Worm (Caenorhabditis elegans) whole organism, midembryonic: Measurements from ENCODE around the gene T26C12.2.
A peak's percentile ranks its signal among the peaks of the same experiment; 100 is the strongest.

Experiments
- T22C8.4 ChIP-seq: fragments of 200-800 bp; sonication (Bioruptor generic); IDR thresholded peaks from 2 replicates; pipeline ENCODE4 v1.3.6; 2022; ENCODE audit warnings: missing genetic modification characterization, missing compliant biosample characterization
- cog-1 ChIP-seq: sonication (generic microtip); optimal IDR thresholded peaks from 2 replicates; lab custom pipeline; 2016; ENCODE audit warnings: missing genetic modification characterization, missing compliant biosample characterization
- flt-1 ChIP-seq: fragments of 200-800 bp; sonication (Bioruptor generic); IDR thresholded peaks from 2 replicates; pipeline ENCODE4 v1.3.6; 2022; ENCODE audit warnings: missing genetic modification characterization, missing compliant biosample characterization
- klf-2 ChIP-seq: fragments of 200-800 bp; sonication (Bioruptor generic); conservative IDR thresholded peaks from 2 replicates; pipeline ENCODE4 v1.3.6; 2022; ENCODE audit warnings: missing genetic modification reagents, missing genetic modification characterization, missing compliant biosample characterization
- med-1 ChIP-seq: sonication (generic microtip); optimal IDR thresholded peaks from 2 replicates; lab custom pipeline; 2017; ENCODE audit warnings: missing genetic modification characterization, mild to moderate bottlenecking, missing compliant biosample characterization, antibody characterized with exemption, missing genetic modification reagents; ENCODE audit not compliant: insufficient read depth
- ref-1 ChIP-seq: fragments of 200-800 bp; sonication (Bioruptor generic); conservative IDR thresholded peaks from 2 replicates; pipeline ENCODE4 v1.3.6; 2022; ENCODE audit warnings: missing genetic modification reagents, missing genetic modification characterization, missing compliant biosample characterization
- tab-1 ChIP-seq: fragments of 200-800 bp; sonication (Bioruptor generic); IDR thresholded peaks from 2 replicates; pipeline ENCODE4 v1.3.6; 2022; ENCODE audit warnings: missing genetic modification characterization, missing compliant biosample characterization
- ztf-23 ChIP-seq: fragments of 200-800 bp; sonication (Bioruptor generic); IDR thresholded peaks from 2 replicates; pipeline ENCODE4 v1.3.6; 2022; ENCODE audit warnings: missing genetic modification reagents, missing genetic modification characterization, missing compliant biosample characterization
- ztf-29 ChIP-seq: fragments of 200-800 bp; sonication (Bioruptor generic); IDR thresholded peaks from 2 replicates; pipeline ENCODE4 v1.3.6; 2022; ENCODE audit warnings: missing genetic modification reagents, missing genetic modification characterization, missing compliant biosample characterization

T26C12.2 gene

DNA sequence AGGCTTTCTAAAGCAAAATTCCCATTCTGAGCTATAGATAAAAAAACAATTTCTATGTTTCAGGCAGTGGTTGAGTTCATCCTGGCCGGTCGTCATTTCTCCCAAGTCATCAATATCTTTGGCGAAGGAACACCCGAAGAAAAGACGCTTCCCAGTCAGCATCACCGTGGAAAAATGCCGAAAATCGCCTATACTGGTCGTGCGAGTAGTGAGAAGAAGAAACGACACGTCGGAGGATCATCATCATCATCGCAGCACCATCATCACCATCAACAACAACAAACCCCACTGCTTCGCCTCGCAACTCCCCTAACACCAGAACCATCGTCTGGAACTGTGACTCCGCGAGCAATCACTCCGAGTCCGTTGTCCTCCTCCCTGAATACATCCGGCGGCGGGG, 14.0 kb downstream of the T26C12.2 start:
- no peak for TF ChIP-seq ztf-29
- TF ChIP-seq ztf-23, result no peak
- TF ChIP-seq tab-1, result no peak
- no peak for TF ChIP-seq T22C8.4
- TF ChIP-seq klf-2 (GFP tag; lab: Robert Waterston, UW), result no peak
- TF ChIP-seq cog-1 (tag; lab: Kevin White, UChicago), result no peak
- TF ChIP-seq ref-1 (GFP tag; lab: Robert Waterston, UW), result no peak
- TF ChIP-seq flt-1 (GFP tag; lab: Robert Waterston, UW), result no peak
- no peak for TF ChIP-seq med-1 (GFP tag; lab: Kevin White, UChicago)

DNA sequence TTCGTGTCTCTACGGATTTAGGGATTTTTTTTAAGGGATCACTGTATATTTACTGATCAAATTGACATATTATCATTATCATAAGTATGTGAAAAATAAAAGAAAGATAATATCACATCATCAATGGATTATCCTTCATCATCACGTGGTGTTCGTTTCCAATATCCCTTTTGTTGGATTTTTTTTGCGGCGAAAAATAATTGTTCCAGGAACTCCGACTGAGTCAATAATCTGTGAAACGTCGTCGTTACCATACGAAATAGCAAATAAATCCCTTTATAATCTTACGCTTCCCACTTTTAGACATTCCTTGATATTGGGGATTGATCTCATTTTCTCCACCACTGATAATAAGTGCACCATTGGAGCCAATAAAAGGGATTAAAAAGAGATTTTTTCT, 15.5 kb downstream of the T26C12.2 start:
- TF ChIP-seq flt-1 (GFP tag; lab: Robert Waterston, UW), result no peak
- TF ChIP-seq klf-2 (GFP tag; lab: Robert Waterston, UW), result no peak
- no peak for TF ChIP-seq ztf-23
- no peak for TF ChIP-seq T22C8.4
- no peak for TF ChIP-seq ref-1 (GFP tag; lab: Robert Waterston, UW)
- no peak for TF ChIP-seq tab-1
- TF ChIP-seq med-1 (GFP tag; lab: Kevin White, UChicago), result no peak
- no peak for TF ChIP-seq ztf-29
- TF ChIP-seq cog-1 (tag; lab: Kevin White, UChicago), result no peak

DNA sequence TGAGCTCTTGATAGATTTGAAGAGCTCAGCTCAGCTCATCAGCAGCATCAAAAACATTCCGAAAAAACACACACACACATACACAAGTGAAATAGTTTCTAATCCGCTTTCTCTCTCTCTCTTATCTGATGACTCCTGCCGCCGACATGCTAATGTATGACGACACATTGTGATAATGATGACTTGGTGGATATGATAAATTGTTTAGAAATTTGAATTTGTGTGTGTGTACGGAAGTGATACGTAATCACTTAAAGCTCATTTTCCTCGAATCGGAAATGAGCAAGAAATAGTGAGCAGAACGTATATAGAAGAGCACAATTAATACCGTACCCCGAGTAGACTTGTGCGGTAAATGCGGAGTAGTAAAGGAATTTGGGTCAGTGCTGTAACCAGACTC, 18.7 kb downstream of the T26C12.2 start:
- TF ChIP-seq klf-2 (GFP tag; lab: Robert Waterston, UW), result no peak
- no peak for TF ChIP-seq ztf-29
- TF ChIP-seq flt-1 (GFP tag; lab: Robert Waterston, UW), result no peak
- TF ChIP-seq tab-1, result no peak
- TF ChIP-seq ref-1 (GFP tag; lab: Robert Waterston, UW), result no peak
- TF ChIP-seq med-1 (GFP tag; lab: Kevin White, UChicago), result no peak
- TF ChIP-seq T22C8.4, result no peak
- no peak for TF ChIP-seq ztf-23
- TF ChIP-seq cog-1 (tag; lab: Kevin White, UChicago), result no peak

DNA sequence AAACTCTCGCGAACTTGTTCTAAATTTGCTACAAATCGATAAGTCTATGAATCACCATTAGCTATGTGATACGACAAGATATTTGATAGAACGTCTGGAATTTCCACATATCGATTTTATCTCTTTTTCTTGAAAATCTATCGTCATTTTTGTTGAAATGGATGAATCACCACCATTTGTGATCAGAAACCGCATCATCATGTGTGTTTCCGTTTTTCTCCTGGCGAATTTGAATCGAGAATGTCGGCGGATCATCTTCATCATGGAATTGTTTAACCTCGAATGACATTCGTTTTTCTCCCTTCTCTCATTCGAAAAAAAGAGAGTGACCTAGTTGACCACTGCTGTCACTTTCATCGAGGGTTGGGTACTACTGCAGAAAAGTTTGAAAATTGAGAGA, 31.3 kb downstream of the T26C12.2 start:
- no peak for TF ChIP-seq ztf-23
- TF ChIP-seq ztf-29, result no peak
- no peak for TF ChIP-seq klf-2 (GFP tag; lab: Robert Waterston, UW)

- TF ChIP-seq flt-1 (GFP tag; lab: Robert Waterston, UW) (0 out of 2 replicates have a peak, but pooled peaks have one; percentile 3), ztf-29 (peak; percentile 36; the same call in 1 of the 2 replicates), T22C8.4 (no peak)
Observed at ce11 chrIV:3233429-3233885, 32.1 kb downstream of the T26C12.2 start.

DNA sequence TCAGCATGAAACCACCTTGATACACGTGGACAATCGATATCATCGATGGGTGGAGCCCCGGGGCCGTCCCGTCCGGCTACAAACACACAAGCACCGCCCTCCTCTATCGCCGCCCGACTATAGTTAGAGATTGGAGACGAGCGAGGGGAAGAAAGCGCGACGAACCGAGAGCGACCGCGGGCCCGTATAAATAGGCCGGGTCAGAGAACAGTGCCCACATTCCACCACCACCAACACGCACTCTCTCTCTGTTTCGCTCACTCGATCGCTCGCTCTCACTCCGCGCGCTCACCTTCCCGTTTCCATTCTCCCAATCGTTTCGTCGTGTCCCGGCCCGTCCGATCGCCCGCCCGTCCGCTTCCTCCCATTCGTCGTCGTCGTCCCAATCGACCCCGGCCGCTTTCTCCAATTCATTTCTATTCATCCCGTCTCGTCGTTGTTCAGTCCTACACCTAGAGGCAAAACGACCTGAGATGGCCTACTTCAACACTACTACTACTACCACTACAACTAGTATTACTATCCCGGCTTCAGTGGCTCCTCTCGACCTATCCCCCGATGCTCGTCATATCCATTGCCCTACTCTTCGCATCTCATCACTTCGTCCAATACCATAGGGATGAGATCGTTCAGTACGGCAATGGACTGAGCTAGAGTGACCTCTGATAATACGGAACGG, 32.7 kb downstream of the T26C12.2 start:
- TF ChIP-seq med-1 (GFP tag; lab: Kevin White, UChicago) (peak; percentile 19), cog-1 (tag; lab: Kevin White, UChicago) (peak; percentile 28), flt-1 (GFP tag; lab: Robert Waterston, UW) (peak; percentile 89), ztf-29 (no peak), ref-1 (GFP tag; lab: Robert Waterston, UW) (peak; percentile 53), tab-1 (peak; percentile 55; the same call in 1 of the 2 replicates)

ce11 chrIV:3231644-3232043, 33.9 kb downstream of the T26C12.2 start:
- TF ChIP-seq cog-1 (tag; lab: Kevin White, UChicago), result peak; percentile 44
- TF ChIP-seq flt-1 (GFP tag; lab: Robert Waterston, UW), result no peak

- peak; percentile 75 for TF ChIP-seq cog-1 (tag; lab: Kevin White, UChicago)
- no peak for TF ChIP-seq ztf-23
- no peak for TF ChIP-seq ref-1 (GFP tag; lab: Robert Waterston, UW)
- TF ChIP-seq ztf-29, result no peak
- TF ChIP-seq flt-1 (GFP tag; lab: Robert Waterston, UW), result peak; percentile 56; the same call in 1 of the 2 replicates
- TF ChIP-seq tab-1, result no peak
Observed at ce11 chrIV:3227549-3228139, 37.9 kb downstream of the T26C12.2 start.

ce11 chrIV:3222140-3222539, 43.4 kb downstream of the T26C12.2 start, which contains the start of gene Y67D8A.2:
Gene Y67D8A.2, plus strand, starts transcription at chrIV:3222440.
- TF ChIP-seq tab-1 (no peak), ref-1 (GFP tag; lab: Robert Waterston, UW) (no peak), ztf-29 (no peak), flt-1 (GFP tag; lab: Robert Waterston, UW) (no peak), ztf-23 (no peak), T22C8.4 (no peak), cog-1 (tag; lab: Kevin White, UChicago) (no peak), med-1 (GFP tag; lab: Kevin White, UChicago) (no peak), klf-2 (GFP tag; lab: Robert Waterston, UW) (no peak)

- TF ChIP-seq flt-1 (GFP tag; lab: Robert Waterston, UW) (no peak), klf-2 (GFP tag; lab: Robert Waterston, UW) (no peak), ref-1 (GFP tag; lab: Robert Waterston, UW) (no peak), ztf-29 (no peak), cog-1 (tag; lab: Kevin White, UChicago) (no peak), ztf-23 (no peak)
Observed at ce11 chrIV:3221158-3221557, 44.4 kb downstream of the T26C12.2 start.
